Worm (Caenorhabditis elegans): ENCODE results near the gene C16B8.3.

DNA sequence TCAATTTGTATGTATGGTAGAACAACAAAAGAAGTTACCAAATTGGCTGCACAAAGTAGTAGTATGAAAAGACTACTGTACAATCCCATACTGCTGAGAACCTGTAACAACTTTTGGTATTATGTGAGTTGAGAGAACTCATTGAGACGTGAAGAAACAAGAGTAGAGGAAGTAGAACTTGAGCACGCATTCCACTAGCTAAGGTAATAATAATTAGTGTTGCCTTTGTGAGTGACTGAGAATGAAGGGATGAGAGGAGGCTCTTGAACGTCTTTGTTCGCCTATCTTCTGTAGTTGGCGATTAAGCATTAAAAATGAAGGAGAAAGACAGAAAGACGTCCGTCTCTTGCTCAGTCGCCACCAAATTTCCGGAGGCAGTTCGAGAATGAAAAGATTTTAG lies 5.1 kb upstream of the C16B8.3 start, which contains the start of gene C16B8.4:
- TF ChIP-seq him-1 (tag; optimal IDR thresholded peaks at IDR 0.05), result no peak
- TF ChIP-seq W03F9.2 (tag; optimal IDR thresholded peaks at IDR 0.05), result no peak
